Fruit fly (Drosophila melanogaster): Measurements from ENCODE around the gene Sirup.

dm6 chr2L:7965808-7966460 lies 32.7 kb upstream of the Sirup start:
- TF ChIP-seq h (optimal IDR thresholded peaks at IDR 0.05) (no peak), Sin3A (optimal IDR thresholded peaks at IDR 0.05) (no peak), Myc (optimal IDR thresholded peaks at IDR 0.05) (no peak), insv (optimal IDR thresholded peaks at IDR 0.05) (no peak)
